Fruit fly (Drosophila melanogaster) whole organism, embryonic: ENCODE results near the gene lute.

Experiments used
- CG11560 ChIP-seq: fragments of 200-800 bp; sonication (Bioruptor generic); IDR thresholded peaks from 3 replicates; pipeline ENCODE4 v1.3.6; 2022; ENCODE audit warnings: missing biosample characterization, missing genetic modification characterization
- CG12299 ChIP-seq: fragments of 200-800 bp; sonication (Bioruptor generic); optimal IDR thresholded peaks from 2 replicates; lab custom pipeline; 2018; ENCODE audit warnings: missing biosample characterization, mild to moderate bottlenecking, missing genetic modification characterization
- CG8290 ChIP-seq, 3 experiments: fragments of 200-800 bp; sonication (Bioruptor generic); optimal IDR thresholded peaks; 2 replicates each; lab custom pipeline; 2016 to 2019; ENCODE audit warnings: missing biosample characterization in 3 of 3, missing genetic modification characterization in 3 of 3, mild to moderate bottlenecking in 2 of 3, moderate library complexity in 1 of 3
- CG8388 ChIP-seq: fragments of 200-800 bp; sonication (Bioruptor generic); optimal IDR thresholded peaks from 2 replicates; lab custom pipeline; 2019; ENCODE audit warnings: missing biosample characterization, mild to moderate bottlenecking, missing genetic modification characterization, moderate library complexity
- D19A ChIP-seq: fragments of 200-800 bp; optimal IDR thresholded peaks from 3 replicates; lab custom pipeline; 2019; ENCODE audit warnings: missing biosample characterization, mild to moderate bottlenecking, missing genetic modification characterization, moderate library complexity
- HmgZ ChIP-seq: fragments of 200-800 bp; sonication (Bioruptor generic); optimal IDR thresholded peaks from 2 replicates; lab custom pipeline; 2018; ENCODE audit warnings: missing biosample characterization, mild to moderate bottlenecking, missing genetic modification characterization
- aop ChIP-seq: fragments of 200-800 bp; sonication (Bioruptor generic); IDR thresholded peaks from 2 replicates; pipeline ENCODE4 v1.3.6; 2022; ENCODE audit warnings: missing biosample characterization, missing genetic modification characterization
- bigmax ChIP-seq: fragments of 200-800 bp; sonication (Bioruptor generic); optimal IDR thresholded peaks from 2 replicates; lab custom pipeline; 2018; ENCODE audit warnings: missing biosample characterization, mild to moderate bottlenecking, missing genetic modification characterization
- chn ChIP-seq: fragments of 200-800 bp; sonication (Bioruptor generic); optimal IDR thresholded peaks from 2 replicates; lab custom pipeline; 2016; ENCODE audit warnings: missing biosample characterization, missing genetic modification characterization
- dmrt99B ChIP-seq: fragments of 200-800 bp; sonication (Bioruptor generic); optimal IDR thresholded peaks from 2 replicates; lab custom pipeline; 2018; ENCODE audit warnings: missing biosample characterization, mild to moderate bottlenecking, missing genetic modification characterization, moderate library complexity
- insv ChIP-seq, 2 experiments: fragments of 200-800 bp; sonication (Bioruptor generic); optimal IDR thresholded peaks; 3 replicates each; lab custom pipeline; 2016 to 2018; ENCODE audit warnings: missing biosample characterization in 2 of 2, missing genetic modification characterization in 2 of 2
- nom ChIP-seq: fragments of 200-800 bp; sonication (Bioruptor generic); optimal IDR thresholded peaks from 2 replicates; lab custom pipeline; 2017; ENCODE audit warnings: missing biosample characterization, missing genetic modification characterization, mild to moderate bottlenecking, moderate library complexity, missing genetic modification reagents

DNA sequence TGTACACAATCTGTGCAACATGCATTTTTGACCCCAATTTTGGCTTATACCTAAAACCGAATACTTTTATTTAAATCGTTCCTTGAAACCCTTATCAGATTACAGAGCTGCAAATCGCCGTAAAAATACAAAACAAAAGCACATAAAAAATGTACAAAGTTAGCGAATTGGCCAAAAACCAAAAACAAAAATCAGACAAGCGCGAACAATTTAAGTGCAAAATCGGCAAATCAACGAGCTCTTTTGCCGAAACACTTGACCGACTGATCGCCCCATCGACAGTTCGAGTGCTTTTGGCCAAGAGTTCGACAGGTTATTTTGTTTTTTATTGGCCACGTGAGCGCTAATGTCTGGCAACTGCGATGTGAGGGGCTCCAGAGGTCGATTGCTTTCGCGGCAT is 2.2 kb downstream of the lute start:
- no peak for TF ChIP-seq HmgZ (tag; lab: Kevin White, UChicago)
- no peak for TF ChIP-seq CG8388 (GFP tag; lab: Kevin White, UChicago)
- TF ChIP-seq insv (GFP tag; optimal IDR thresholded peaks at IDR 0.05; lab: Kevin White, UChicago) = no peak
- no peak for TF ChIP-seq chn
- no peak for TF ChIP-seq CG11560 (tag; lab: Robert Waterston, UW)
- no peak for TF ChIP-seq CG8290 (GFP tag; optimal IDR thresholded peaks at IDR 0.05; lab: Kevin White, UChicago)
- TF ChIP-seq CG8290 (tag; optimal IDR thresholded peaks at IDR 0.05; lab: Kevin White, UChicago) = no peak
- no peak for TF ChIP-seq dmrt99B (tag; lab: Kevin White, UChicago)
- no peak for TF ChIP-seq bigmax (GFP tag; lab: Kevin White, UChicago)
- no peak for TF ChIP-seq CG12299 (tag; lab: Kevin White, UChicago)
- no peak for TF ChIP-seq nom (GFP tag; lab: Kevin White, UChicago)
- no peak for TF ChIP-seq aop (GFP tag; lab: Robert Waterston, UW)
- TF ChIP-seq D19A = no peak
